Fruit fly (Drosophila melanogaster): Measurements from ENCODE around the gene CG45061.

DNA sequence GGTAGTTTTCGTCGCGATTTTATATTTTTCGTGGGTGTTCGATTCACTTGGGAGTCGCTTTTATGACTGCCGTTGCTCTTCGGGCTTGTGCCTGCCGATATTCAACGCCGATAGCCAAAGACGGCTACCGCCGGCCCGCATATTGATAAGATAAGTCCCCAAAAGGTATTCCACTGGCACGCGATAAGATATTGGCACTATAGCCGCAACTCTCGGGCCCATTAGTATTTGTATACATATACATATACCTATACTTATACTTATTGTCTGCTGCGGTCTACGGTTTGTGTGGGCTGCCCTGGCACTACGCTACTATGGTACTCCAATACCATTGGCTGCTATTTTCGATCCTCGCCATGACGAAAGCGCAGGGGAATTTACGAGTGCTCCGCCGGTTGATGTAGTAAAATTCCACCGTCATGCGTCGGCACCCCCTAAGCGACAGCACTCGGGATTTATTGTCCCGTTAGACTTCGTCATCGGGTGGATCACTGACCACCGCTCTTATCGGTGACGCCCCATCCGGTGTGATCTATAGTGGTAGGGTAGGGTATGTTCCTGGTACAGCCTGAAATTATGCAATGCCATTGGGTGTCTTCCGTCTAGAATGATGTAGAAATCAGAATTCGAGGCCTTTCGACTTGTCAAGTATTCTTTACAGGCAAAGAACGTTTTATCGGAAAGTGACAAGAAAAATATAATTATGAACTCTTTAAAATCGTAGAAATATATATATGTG lies 2.8 kb downstream of the CG45061 start, which contains the start of gene CG45060:
- TF ChIP-seq pan (optimal IDR thresholded peaks at IDR 0.05) (no peak), CG32264 (GFP tag; optimal IDR thresholded peaks at IDR 0.05) (no peak), Dfd (GFP tag; optimal IDR thresholded peaks at IDR 0.05) (no peak)
